Fruit fly (Drosophila melanogaster): ENCODE data around the gene CG45049.

- TF ChIP-seq Sin3A (optimal IDR thresholded peaks at IDR 0.05) (no peak), psq (optimal IDR thresholded peaks at IDR 0.05) (no peak), Myc (optimal IDR thresholded peaks at IDR 0.05) (no peak), insv (optimal IDR thresholded peaks at IDR 0.05) (no peak)
Observed at dm6 chr3R:22755187-22755777, 28.5 kb downstream of the CG45049 start.
